Fruit fly (Drosophila melanogaster) whole organism, embryonic: Measurements from ENCODE around the gene CG11560.

Experiments used
- CG10321 ChIP-seq: fragments of 200-800 bp; sonication (Bioruptor generic); IDR thresholded peaks from 2 replicates; pipeline ENCODE4 v1.3.6; 2022; ENCODE audit warnings: missing biosample characterization, missing genetic modification characterization
- CG10462 ChIP-seq: fragments of 200-800 bp; sonication (Bioruptor generic); optimal IDR thresholded peaks from 2 replicates; lab custom pipeline; 2016; ENCODE audit warnings: missing biosample characterization, missing genetic modification characterization
- CG12104 ChIP-seq: fragments of 200-800 bp; sonication (Bioruptor generic); optimal IDR thresholded peaks from 3 replicates; lab custom pipeline; 2016; ENCODE audit warnings: missing biosample characterization, missing genetic modification characterization
- CG12155 ChIP-seq: fragments of 200-800 bp; sonication (Bioruptor generic); optimal IDR thresholded peaks from 3 replicates; lab custom pipeline; 2016; ENCODE audit warnings: missing biosample characterization, missing genetic modification characterization
- CG12219 ChIP-seq: fragments of 200-800 bp; sonication (Bioruptor generic); optimal IDR thresholded peaks from 3 replicates; lab custom pipeline; 2018; ENCODE audit warnings: missing biosample characterization, mild to moderate bottlenecking, missing genetic modification characterization
- CG12744 ChIP-seq: fragments of 200-800 bp; sonication (Bioruptor generic); optimal IDR thresholded peaks from 2 replicates; lab custom pipeline; 2016; ENCODE audit warnings: missing biosample characterization, missing genetic modification characterization
- CG14965 ChIP-seq: fragments of 200-800 bp; sonication (Bioruptor generic); optimal IDR thresholded peaks from 2 replicates; lab custom pipeline; 2016; ENCODE audit warnings: missing biosample characterization, missing genetic modification characterization, borderline replicate concordance
- CG15514 ChIP-seq: fragments of 200-800 bp; sonication (Bioruptor generic); optimal IDR thresholded peaks from 3 replicates; lab custom pipeline; 2017; ENCODE audit warnings: missing biosample characterization, missing genetic modification characterization, mild to moderate bottlenecking, moderate library complexity, missing genetic modification reagents
- CG2199 ChIP-seq: fragments of 200-800 bp; sonication (Bioruptor generic); IDR thresholded peaks from 3 replicates; pipeline ENCODE4 v1.3.6; 2022; ENCODE audit warnings: missing biosample characterization, missing genetic modification characterization
- CG32772 ChIP-seq: fragments of 200-800 bp; sonication (Bioruptor generic); IDR thresholded peaks from 2 replicates; pipeline ENCODE4 v1.3.6; 2022; ENCODE audit warnings: missing biosample characterization, missing genetic modification characterization
- CG3847 ChIP-seq: fragments of 200-800 bp; sonication (Bioruptor generic); IDR thresholded peaks from 2 replicates; pipeline ENCODE4 v1.3.6; 2022; ENCODE audit warnings: missing biosample characterization, missing genetic modification characterization
- CG4424 ChIP-seq: fragments of 200-800 bp; sonication (Bioruptor generic); optimal IDR thresholded peaks from 3 replicates; lab custom pipeline; 2016; ENCODE audit warnings: missing biosample characterization, missing genetic modification characterization
- CG5180 ChIP-seq: fragments of 200-800 bp; sonication (Bioruptor generic); optimal IDR thresholded peaks from 3 replicates; lab custom pipeline; 2017; ENCODE audit warnings: missing biosample characterization, missing genetic modification characterization, mild to moderate bottlenecking, moderate library complexity, missing genetic modification reagents
- CG6791 ChIP-seq: fragments of 200-800 bp; sonication (Bioruptor generic); IDR thresholded peaks from 3 replicates; pipeline ENCODE4 v1.3.6; 2022; ENCODE audit warnings: missing biosample characterization, missing genetic modification characterization; ENCODE audit not compliant: partially characterized antibody
- CG7271 ChIP-seq: fragments of 200-800 bp; sonication (Bioruptor generic); optimal IDR thresholded peaks from 2 replicates; lab custom pipeline; 2018; ENCODE audit warnings: missing biosample characterization, mild to moderate bottlenecking, missing genetic modification characterization, moderate library complexity
- CG7556 ChIP-seq: fragments of 200-800 bp; sonication (Bioruptor generic); optimal IDR thresholded peaks from 2 replicates; lab custom pipeline; 2017; ENCODE audit warnings: missing biosample characterization, mild to moderate bottlenecking, missing genetic modification characterization
- CG7745 ChIP-seq: fragments of 200-800 bp; sonication (Bioruptor generic); optimal IDR thresholded peaks from 2 replicates; lab custom pipeline; 2018; ENCODE audit warnings: missing biosample characterization, mild to moderate bottlenecking, missing genetic modification characterization, moderate library complexity
- CG8290 ChIP-seq, 3 experiments: fragments of 200-800 bp; sonication (Bioruptor generic); optimal IDR thresholded peaks; 2 replicates each; lab custom pipeline; 2016 to 2019; ENCODE audit warnings: missing biosample characterization in 3 of 3, missing genetic modification characterization in 3 of 3, mild to moderate bottlenecking in 2 of 3, moderate library complexity in 1 of 3
- CG9727 ChIP-seq: fragments of 200-800 bp; sonication (Bioruptor generic); optimal IDR thresholded peaks from 3 replicates; lab custom pipeline; 2017; ENCODE audit warnings: missing biosample characterization, mild to moderate bottlenecking, missing genetic modification characterization
- Chrac-16 ChIP-seq: fragments of 200-800 bp; sonication (Bioruptor generic); optimal IDR thresholded peaks from 3 replicates; lab custom pipeline; 2016; ENCODE audit warnings: missing biosample characterization, missing genetic modification characterization
- CoRest ChIP-seq: fragments of 200-800 bp; sonication (Bioruptor generic); optimal IDR thresholded peaks from 3 replicates; lab custom pipeline; 2018; ENCODE audit warnings: missing biosample characterization, mild to moderate bottlenecking, missing genetic modification characterization, moderate library complexity
- D19A ChIP-seq: fragments of 200-800 bp; optimal IDR thresholded peaks from 3 replicates; lab custom pipeline; 2019; ENCODE audit warnings: missing biosample characterization, mild to moderate bottlenecking, missing genetic modification characterization, moderate library complexity
- Dip2 ChIP-seq: fragments of 200-800 bp; sonication (Bioruptor generic); IDR thresholded peaks from 2 replicates; pipeline ENCODE4 v1.3.6; 2022; ENCODE audit warnings: missing biosample characterization, missing genetic modification characterization
- Eip74EF ChIP-seq, 2 experiments: fragments of 200-800 bp in 1 of 2; fragments of >200 bp in 1 of 2; sonication (Bioruptor generic) in 1 of 2; optimal IDR thresholded peaks; 2 replicates each; lab custom pipeline; 2017 to 2019; ENCODE audit warnings: missing biosample characterization in 2 of 2, missing genetic modification characterization in 2 of 2, mild to moderate bottlenecking in 1 of 2, moderate library complexity in 1 of 2
- Ets97D ChIP-seq: fragments of 200-800 bp; sonication (Bioruptor generic); optimal IDR thresholded peaks from 3 replicates; lab custom pipeline; 2016; ENCODE audit warnings: missing biosample characterization, missing genetic modification characterization
- HLH3B ChIP-seq: fragments of 200-800 bp; sonication (Bioruptor generic); IDR thresholded peaks from 2 replicates; pipeline ENCODE4 v1.3.6; 2022; ENCODE audit warnings: missing biosample characterization, missing genetic modification characterization
- HLH54F ChIP-seq: fragments of 200-800 bp; sonication (Bioruptor generic); optimal IDR thresholded peaks from 3 replicates; lab custom pipeline; 2016; ENCODE audit warnings: missing biosample characterization, missing genetic modification characterization
- Hr3 ChIP-seq: fragments of 200-800 bp; sonication (Bioruptor generic); optimal IDR thresholded peaks from 3 replicates; lab custom pipeline; 2016; ENCODE audit warnings: missing biosample characterization, missing genetic modification characterization
- Hr51 ChIP-seq, 2 experiments: fragments of 200-800 bp; sonication (Bioruptor generic); optimal IDR thresholded peaks; 2 replicates in 1 of 2; 3 replicates in 1 of 2; lab custom pipeline; 2016 to 2018; ENCODE audit warnings: missing biosample characterization in 2 of 2, missing genetic modification characterization in 2 of 2, mild to moderate bottlenecking in 1 of 2, moderate library complexity in 1 of 2
- MESR4 ChIP-seq: fragments of 200-800 bp; sonication (Bioruptor generic); optimal IDR thresholded peaks from 2 replicates; lab custom pipeline; 2018; ENCODE audit warnings: missing biosample characterization, mild to moderate bottlenecking, missing genetic modification characterization, moderate library complexity
- Med ChIP-seq: fragments of 200-800 bp; sonication (Bioruptor generic); peaks from one replicate; lab custom pipeline; 2016; ENCODE audit warnings: missing biosample characterization, missing genetic modification characterization, mild to moderate bottlenecking, inconsistent platforms, moderate library complexity
- Rfx ChIP-seq: fragments of 200-800 bp; sonication (Bioruptor generic); IDR thresholded peaks from 2 replicates; pipeline ENCODE4 v1.3.6; 2022; ENCODE audit warnings: missing biosample characterization, missing genetic modification characterization
- Scr ChIP-seq: fragments of 200-800 bp; sonication (Bioruptor generic); IDR thresholded peaks from 2 replicates; pipeline ENCODE4 v1.3.6; 2022; ENCODE audit warnings: missing biosample characterization, missing genetic modification characterization; ENCODE audit not compliant: partially characterized antibody
- Sox102F ChIP-seq: fragments of 200-800 bp; sonication (Bioruptor generic); optimal IDR thresholded peaks from 2 replicates; lab custom pipeline; 2018; ENCODE audit warnings: missing biosample characterization, mild to moderate bottlenecking, missing genetic modification characterization, moderate library complexity
- ato ChIP-seq: fragments of 200-800 bp; sonication (Bioruptor generic); IDR thresholded peaks from 2 replicates; pipeline ENCODE4 v1.3.6; 2022; ENCODE audit warnings: missing biosample characterization, missing genetic modification characterization; ENCODE audit not compliant: partially characterized antibody
- danr ChIP-seq: fragments of 200-800 bp; sonication (Bioruptor generic); IDR thresholded peaks from 2 replicates; pipeline ENCODE4 v1.3.6; 2022; ENCODE audit warnings: missing biosample characterization, missing genetic modification characterization
- ems ChIP-seq: fragments of 200-800 bp; sonication (Bioruptor generic); optimal IDR thresholded peaks from 3 replicates; lab custom pipeline; 2016; ENCODE audit warnings: missing biosample characterization, missing genetic modification characterization
- fd102C ChIP-seq: fragments of 200-800 bp; sonication (Bioruptor generic); optimal IDR thresholded peaks from 2 replicates; lab custom pipeline; 2018; ENCODE audit warnings: missing biosample characterization, mild to moderate bottlenecking, missing genetic modification characterization, moderate library complexity
- fu2 ChIP-seq: fragments of 200-800 bp; sonication (Bioruptor generic); optimal IDR thresholded peaks from 2 replicates; lab custom pipeline; 2016; ENCODE audit warnings: missing biosample characterization, missing genetic modification characterization
- ham ChIP-seq: fragments of 200-800 bp; sonication (Bioruptor generic); IDR thresholded peaks from 2 replicates; pipeline ENCODE4 v1.3.6; 2022; ENCODE audit warnings: missing biosample characterization, missing genetic modification characterization
- hb ChIP-seq: fragments of 200-800 bp; sonication (Bioruptor generic); IDR thresholded peaks from 3 replicates; pipeline ENCODE4 v1.3.6; 2022; ENCODE audit warnings: missing biosample characterization, missing genetic modification characterization; ENCODE audit not compliant: partially characterized antibody
- hbn ChIP-seq: fragments of 200-800 bp; sonication (Bioruptor generic); IDR thresholded peaks from 2 replicates; pipeline ENCODE4 v1.3.6; 2022; ENCODE audit warnings: missing biosample characterization, missing genetic modification characterization; ENCODE audit not compliant: partially characterized antibody
- ken ChIP-seq: fragments of 200-800 bp; sonication (Bioruptor generic); IDR thresholded peaks from 3 replicates; pipeline ENCODE4 v1.3.6; 2022; ENCODE audit warnings: missing biosample characterization, missing genetic modification characterization
- lola ChIP-seq, 3 experiments: fragments of >200 bp in 2 of 3; fragments of 200-800 bp in 1 of 3; sonication (Bioruptor generic) in 1 of 3; optimal IDR thresholded peaks; 2 replicates each; lab custom pipeline; 2017 to 2019; ENCODE audit warnings: missing biosample characterization in 3 of 3, missing genetic modification characterization in 3 of 3, mild to moderate bottlenecking in 1 of 3, moderate library complexity in 1 of 3
- luna ChIP-seq: fragments of 200-800 bp; sonication (Bioruptor generic); optimal IDR thresholded peaks from 2 replicates; lab custom pipeline; 2016; ENCODE audit warnings: missing biosample characterization, missing genetic modification characterization
- oc ChIP-seq: fragments of 200-800 bp; sonication (Bioruptor generic); optimal IDR thresholded peaks from 2 replicates; lab custom pipeline; 2018; ENCODE audit warnings: missing biosample characterization, mild to moderate bottlenecking, missing genetic modification characterization, moderate library complexity
- otp ChIP-seq: fragments of 200-800 bp; sonication (Bioruptor generic); IDR thresholded peaks from 3 replicates; pipeline ENCODE4, ENCODE4 v1.3.6; 2022; ENCODE audit warnings: missing biosample characterization, missing genetic modification characterization
- tx ChIP-seq: fragments of 200-800 bp; sonication (Bioruptor generic); optimal IDR thresholded peaks from 2 replicates; lab custom pipeline; 2016; ENCODE audit warnings: missing biosample characterization, missing genetic modification characterization

CG11560 gene

DNA sequence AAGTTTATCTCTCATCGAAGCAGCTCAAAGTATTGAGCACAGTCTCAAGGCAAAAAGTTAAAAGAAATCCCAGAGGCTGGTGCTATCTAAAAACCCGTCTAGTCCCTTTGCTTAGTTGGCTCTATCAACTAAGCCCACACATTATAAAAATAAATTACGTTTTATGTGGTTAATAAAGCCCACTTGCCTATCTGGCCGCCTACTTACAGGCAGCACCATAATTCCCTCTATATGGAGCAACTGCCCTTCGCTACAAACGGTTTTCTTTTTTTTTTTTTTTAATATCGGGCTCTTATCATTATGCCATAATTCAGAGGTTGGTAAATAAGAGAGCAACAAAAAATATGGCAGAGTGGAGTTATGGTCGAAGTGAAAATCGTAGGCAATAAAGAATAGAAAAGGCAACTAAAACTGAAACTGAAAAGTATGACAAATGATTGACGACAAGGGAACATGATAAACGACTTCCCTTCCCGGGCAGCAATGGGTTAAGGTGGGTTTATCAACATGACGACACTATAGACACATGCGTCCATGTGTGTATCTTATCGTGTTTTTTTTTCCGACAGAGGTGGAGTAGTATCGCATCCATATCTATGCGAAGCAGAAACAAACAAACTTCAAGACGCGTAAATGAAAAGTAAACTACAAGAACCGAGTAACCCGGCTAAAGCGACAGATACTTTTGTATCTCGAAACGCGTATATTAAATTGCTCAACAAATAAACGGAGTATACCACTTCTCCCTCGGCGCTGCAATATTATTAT, 41.1 kb upstream of the CG11560 start (continued):
- no peak for TF ChIP-seq CG32772 (GFP tag; lab: Robert Waterston, UW)
- no peak for TF ChIP-seq CG12744 (GFP tag; lab: Kevin White, UChicago)
- TF ChIP-seq Sox102F (GFP tag; lab: Kevin White, UChicago) = no peak
- TF ChIP-seq CG14965 = no peak
- TF ChIP-seq CG4424 (GFP tag; lab: Kevin White, UChicago) = no peak
- TF ChIP-seq CG12104 = peak; percentile 2
- no peak for TF ChIP-seq hbn (GFP tag; lab: Robert Waterston, UW)
- no peak for TF ChIP-seq CG12155 (GFP tag; lab: Kevin White, UChicago)
- TF ChIP-seq fd102C (GFP tag; lab: Kevin White, UChicago) = no peak
- TF ChIP-seq ato (GFP tag; lab: Robert Waterston, UW) = no peak
- 0 out of 3 replicates have a peak, but pooled peaks have one; percentile 11 for TF ChIP-seq otp (GFP tag; lab: Robert Waterston, UW)
- no peak for TF ChIP-seq CG12219 (GFP tag; lab: Kevin White, UChicago)
- TF ChIP-seq Med (GFP tag; lab: Kevin White, UChicago) = peak; percentile 14
- no peak for TF ChIP-seq Eip74EF (GFP tag; optimal IDR thresholded peaks at IDR 0.05; lab: Kevin White, UChicago)
- TF ChIP-seq Hr3 (GFP tag; lab: Kevin White, UChicago) = no peak
- no peak for TF ChIP-seq ems (GFP tag; lab: Kevin White, UChicago)
- no peak for TF ChIP-seq oc (tag; lab: Kevin White, UChicago)
- 0 out of 2 replicates have a peak, but pooled peaks have one; percentile 18 for TF ChIP-seq Rfx
- no peak for TF ChIP-seq HLH54F (GFP tag; lab: Kevin White, UChicago)
- TF ChIP-seq CG7745 (tag; lab: Kevin White, UChicago) = peak; percentile 34
- TF ChIP-seq hb (GFP tag; lab: Robert Waterston, UW) = no peak
- TF ChIP-seq Ets97D (GFP tag; lab: Kevin White, UChicago) = no peak
- TF ChIP-seq CG9727 (GFP tag; lab: Kevin White, UChicago) = peak; percentile 23
- TF ChIP-seq CG5180 (GFP tag; lab: Kevin White, UChicago) = peak; percentile 2
- no peak for TF ChIP-seq HLH3B (GFP tag; lab: Robert Waterston, UW)
- no peak for TF ChIP-seq tx
- peak in 1 of 3 experiments; percentile 5 for TF ChIP-seq lola (GFP tag; optimal IDR thresholded peaks at IDR 0.05; lab: Kevin White, UChicago)
- TF ChIP-seq Scr (GFP tag; lab: Robert Waterston, UW) = no peak
- no peak for TF ChIP-seq CoRest (tag; lab: Kevin White, UChicago)
- no peak for TF ChIP-seq fu2 (GFP tag; lab: Kevin White, UChicago)
- no peak for TF ChIP-seq MESR4 (GFP tag; lab: Kevin White, UChicago)
- no peak for TF ChIP-seq Dip2 (GFP tag; lab: Robert Waterston, UW)
- TF ChIP-seq CG10462 (GFP tag; lab: Kevin White, UChicago) = no peak
- TF ChIP-seq Hr51 (GFP tag; optimal IDR thresholded peaks at IDR 0.05; lab: Kevin White, UChicago) = peak in 1 of 2 experiments; percentile 22
- TF ChIP-seq Chrac-16 (GFP tag; lab: Kevin White, UChicago) = no peak
- no peak for TF ChIP-seq CG8290 (GFP tag; optimal IDR thresholded peaks at IDR 0.05; lab: Kevin White, UChicago)
- peak in 1 of 2 experiments; percentile 3 for TF ChIP-seq CG8290 (tag; optimal IDR thresholded peaks at IDR 0.05; lab: Kevin White, UChicago)
- TF ChIP-seq CG7556 = peak; percentile 24
- TF ChIP-seq danr (GFP tag; lab: Robert Waterston, UW) = no peak
- TF ChIP-seq ham (GFP tag; lab: Robert Waterston, UW) = no peak
- peak; percentile 9 for TF ChIP-seq D19A (tag; lab: Kevin White, UChicago)
- peak; percentile 88; the same call in 2 of the 3 replicates for TF ChIP-seq CG2199 (GFP tag; lab: Robert Waterston, UW)
- TF ChIP-seq CG10321 (GFP tag; lab: Robert Waterston, UW) = no peak
- no peak for TF ChIP-seq ken (GFP tag; lab: Robert Waterston, UW)
- TF ChIP-seq CG7271 (tag; lab: Kevin White, UChicago) = no peak
- TF ChIP-seq CG3847 (GFP tag; lab: Robert Waterston, UW) = no peak
- peak; percentile 23 for TF ChIP-seq CG15514 (GFP tag; lab: Kevin White, UChicago)
- no peak for TF ChIP-seq luna (GFP tag; lab: Kevin White, UChicago)
- no peak for TF ChIP-seq CG6791 (GFP tag; lab: Robert Waterston, UW)
